Fruit fly (Drosophila melanogaster): ENCODE results near the gene CG10749.
A peak's percentile ranks its signal among the peaks of the same experiment; 100 is the strongest.

Gene CG10749

dm6 chr3L:13011511-13011910 lies 39.2 kb downstream of the CG10749 start, which contains the start of gene Cul6:
TSS of gene Cul6 (minus strand) at chr3L:13011685.
- TF ChIP-seq Clk (GFP tag; optimal IDR thresholded peaks at IDR 0.05) (no peak), CG7101 (tag; optimal IDR thresholded peaks at IDR 0.05) (peak; percentile 11), kay (GFP tag; ENCODE audit: borderline replicate concordance) (peak; percentile 16), bab1 (GFP tag; optimal IDR thresholded peaks at IDR 0.05) (peak; percentile 8)

- TF ChIP-seq CG7101 (tag; optimal IDR thresholded peaks at IDR 0.05) (no peak), Crg-1 (GFP tag; optimal IDR thresholded peaks at IDR 0.05) (no peak)
These were observed 42.4 kb downstream of the CG10749 start for dm6 chr3L:13014693-13015092.

- TF ChIP-seq CG7101 (tag; optimal IDR thresholded peaks at IDR 0.05) (no peak), Crg-1 (GFP tag; optimal IDR thresholded peaks at IDR 0.05) (peak; percentile 24), pad (GFP tag; optimal IDR thresholded peaks at IDR 0.05) (no peak), Hr96 (GFP tag; optimal IDR thresholded peaks at IDR 0.05) (peak; percentile 58), kay (GFP tag; ENCODE audit: borderline replicate concordance) (peak; percentile 94), toe (GFP tag; optimal IDR thresholded peaks at IDR 0.05) (peak; percentile 53)
These were observed 43.0 kb downstream of the CG10749 start, which contains the start of gene MICAL-like for dm6 chr3L:13015195-13015822. TSS of gene MICAL-like (minus strand) at chr3L:13015332.

- TF ChIP-seq Clk (GFP tag; optimal IDR thresholded peaks at IDR 0.05) (peak; percentile 51), pad (GFP tag; optimal IDR thresholded peaks at IDR 0.05) (peak; percentile 68), Hr96 (GFP tag; optimal IDR thresholded peaks at IDR 0.05) (peak; percentile 51), CG14711 (tag; optimal IDR thresholded peaks at IDR 0.05) (peak; percentile 79), ovo (GFP tag; optimal IDR thresholded peaks at IDR 0.05) (peak; percentile 2), CG1620 (GFP tag; optimal IDR thresholded peaks at IDR 0.05) (peak; percentile 69), CG7045 (GFP tag; optimal IDR thresholded peaks at IDR 0.05) (peak; percentile 87), cic (GFP tag; optimal IDR thresholded peaks at IDR 0.05) (peak; percentile 55), cnc (optimal IDR thresholded peaks at IDR 0.05) (no peak), CG5204 (GFP tag; optimal IDR thresholded peaks at IDR 0.05) (no peak), CG33017 (tag; optimal IDR thresholded peaks at IDR 0.05) (peak; percentile 61), tj (GFP tag; optimal IDR thresholded peaks at IDR 0.05) (peak; percentile 21), CG12768 (GFP tag; optimal IDR thresholded peaks at IDR 0.05) (peak; percentile 83), Mnt (GFP tag; optimal IDR thresholded peaks at IDR 0.05) (peak; percentile 95), toe (GFP tag; optimal IDR thresholded peaks at IDR 0.05) (peak; percentile 88), Crg-1 (GFP tag; optimal IDR thresholded peaks at IDR 0.05) (no peak), kay (GFP tag; ENCODE audit: borderline replicate concordance) (no peak), CG11617 (GFP tag; optimal IDR thresholded peaks at IDR 0.05) (peak; percentile 58), bab1 (GFP tag; optimal IDR thresholded peaks at IDR 0.05) (peak; percentile 72), CG7101 (tag; optimal IDR thresholded peaks at IDR 0.05) (peak; percentile 72)
These were observed 43.7 kb downstream of the CG10749 start, which contains the start of gene CG11267 for dm6 chr3L:13015823-13016465. TSS of gene CG11267 (plus strand) at chr3L:13016050.

dm6 chr3L:13017803-13018324 lies 45.6 kb downstream of the CG10749 start, which contains the start of the genes mRpL20 and Icmt:
TSS of gene mRpL20 (minus strand) at chr3L:13017867.
TSS of gene Icmt (plus strand) at chr3L:13018266.
- TF ChIP-seq Clk (GFP tag; optimal IDR thresholded peaks at IDR 0.05) = peak; percentile 45
- peak; percentile 55 for TF ChIP-seq Hr96 (GFP tag; optimal IDR thresholded peaks at IDR 0.05)
- TF ChIP-seq cic (GFP tag; optimal IDR thresholded peaks at IDR 0.05) = no peak
- TF ChIP-seq Mnt (GFP tag; optimal IDR thresholded peaks at IDR 0.05) = peak; percentile 81
- TF ChIP-seq CG11617 (GFP tag; optimal IDR thresholded peaks at IDR 0.05) = peak; percentile 91
- TF ChIP-seq CG1620 (GFP tag; optimal IDR thresholded peaks at IDR 0.05) = peak; percentile 68
- no peak for TF ChIP-seq cnc (optimal IDR thresholded peaks at IDR 0.05)
- TF ChIP-seq CG7045 (GFP tag; optimal IDR thresholded peaks at IDR 0.05) = peak; percentile 85
- peak; percentile 98 for TF ChIP-seq CG7101 (tag; optimal IDR thresholded peaks at IDR 0.05)
- peak; percentile 62 for TF ChIP-seq pad (GFP tag; optimal IDR thresholded peaks at IDR 0.05)
- peak; percentile 54 for TF ChIP-seq Crg-1 (GFP tag; optimal IDR thresholded peaks at IDR 0.05)
- TF ChIP-seq CG14711 (tag; optimal IDR thresholded peaks at IDR 0.05) = peak; percentile 87
- TF ChIP-seq tj (GFP tag; optimal IDR thresholded peaks at IDR 0.05) = peak; percentile 70
- TF ChIP-seq bab1 (GFP tag; optimal IDR thresholded peaks at IDR 0.05) = peak; percentile 95
- TF ChIP-seq kay (GFP tag; ENCODE audit: borderline replicate concordance) = peak; percentile 94
- TF ChIP-seq CG12768 (GFP tag; optimal IDR thresholded peaks at IDR 0.05) = peak; percentile 72
- peak; percentile 73 for TF ChIP-seq ovo (GFP tag; optimal IDR thresholded peaks at IDR 0.05)
- peak; percentile 98 for TF ChIP-seq CG33017 (tag; optimal IDR thresholded peaks at IDR 0.05)
- no peak for TF ChIP-seq CG5204 (GFP tag; optimal IDR thresholded peaks at IDR 0.05)
- peak; percentile 83 for TF ChIP-seq toe (GFP tag; optimal IDR thresholded peaks at IDR 0.05)

- TF ChIP-seq kay (GFP tag; ENCODE audit: borderline replicate concordance) (peak; percentile 77), Mnt (GFP tag; optimal IDR thresholded peaks at IDR 0.05) (no peak), cic (GFP tag; optimal IDR thresholded peaks at IDR 0.05) (peak; percentile 29)
These were observed 47.1 kb downstream of the CG10749 start for dm6 chr3L:13019249-13019956.
